Worm (Caenorhabditis elegans) whole organism, L2 larva: Measurements from ENCODE around the gene rha-2.

ENCODE experiments used
- F13H6.1 ChIP-seq: sonication (generic microtip); optimal IDR thresholded peaks from 2 replicates; lab custom pipeline; 2016; ENCODE audit warnings: missing genetic modification characterization, missing compliant biosample characterization
- ama-1 ChIP-seq: fragments of 150-350 bp; optimal IDR thresholded peaks from 2 replicates; lab custom pipeline; 2018; ENCODE audit warnings: inconsistent platforms
- blmp-1 ChIP-seq: sonication (generic microtip); optimal IDR thresholded peaks from 2 replicates; lab custom pipeline; 2017; ENCODE audit warnings: missing genetic modification characterization, mild to moderate bottlenecking, missing compliant biosample characterization, antibody characterized with exemption, moderate library complexity; ENCODE audit not compliant: insufficient read depth
- crh-2 ChIP-seq: sonication (generic microtip); optimal IDR thresholded peaks from 2 replicates; lab custom pipeline; 2017; ENCODE audit warnings: missing biosample characterization, missing genetic modification characterization
- lin-13 ChIP-seq: fragments of 150-350 bp; optimal IDR thresholded peaks from 2 replicates; lab custom pipeline; 2014; ENCODE audit warnings: missing biosample characterization, missing genetic modification reagents, missing genetic modification characterization
- nhr-77 ChIP-seq: fragments of 150-350 bp; optimal IDR thresholded peaks from 2 replicates; lab custom pipeline; 2014; ENCODE audit warnings: missing biosample characterization, missing genetic modification characterization
- sma-3 ChIP-seq: sonication (generic microtip); optimal IDR thresholded peaks from 2 replicates; lab custom pipeline; 2016; ENCODE audit warnings: missing genetic modification reagents, missing genetic modification characterization, missing compliant biosample characterization
- zag-1 ChIP-seq: fragments of 150-350 bp; optimal IDR thresholded peaks from 2 replicates; lab custom pipeline; 2014; ENCODE audit warnings: missing biosample characterization, missing genetic modification characterization
- ztf-4 ChIP-seq: fragments of 150-350 bp; optimal IDR thresholded peaks from 2 replicates; lab custom pipeline; 2014; ENCODE audit warnings: missing biosample characterization, missing genetic modification characterization

- TF ChIP-seq blmp-1 (peak; percentile 6), crh-2 (tag; lab: Kevin White, UChicago) (no peak), nhr-77 (tag; lab: Kevin White, UChicago) (no peak), ztf-4 (peak; percentile 9), F13H6.1 (tag; lab: Kevin White, UChicago) (no peak), lin-13 (GFP tag; lab: Kevin White, UChicago) (no peak), ama-1 (lab: Kevin White, UChicago) (peak; percentile 34), zag-1 (no peak), sma-3 (GFP tag; lab: Kevin White, UChicago) (no peak)
These were observed 38.6 kb upstream of the rha-2 start for ce11 chrIII:8652922-8653321.
